Worm (Caenorhabditis elegans) whole organism, young adult: ENCODE results near the gene H04M03.3.

Experiments
- bed-2 ChIP-seq: fragments of 200-800 bp; sonication (Bioruptor generic); IDR thresholded peaks from 2 replicates; pipeline ENCODE4 v1.3.6; 2022; ENCODE audit warnings: missing genetic modification reagents, missing genetic modification characterization, missing compliant biosample characterization
- hlh-26 ChIP-seq: fragments of 200-800 bp; sonication (Bioruptor generic); conservative IDR thresholded peaks from 2 replicates; pipeline ENCODE4 v1.3.6; 2022; ENCODE audit warnings: missing genetic modification reagents, missing genetic modification characterization, missing compliant biosample characterization
- nhr-120 ChIP-seq: fragments of 200-800 bp; sonication (Bioruptor generic); IDR thresholded peaks from 2 replicates; pipeline ENCODE4 v1.3.6; 2022; ENCODE audit warnings: missing genetic modification characterization, missing compliant biosample characterization
- ztf-18 ChIP-seq: sonication (generic microtip); optimal IDR thresholded peaks from 2 replicates; lab custom pipeline; 2016; ENCODE audit warnings: missing genotype, mild to moderate bottlenecking, missing genetic modification characterization, missing compliant biosample characterization

DNA sequence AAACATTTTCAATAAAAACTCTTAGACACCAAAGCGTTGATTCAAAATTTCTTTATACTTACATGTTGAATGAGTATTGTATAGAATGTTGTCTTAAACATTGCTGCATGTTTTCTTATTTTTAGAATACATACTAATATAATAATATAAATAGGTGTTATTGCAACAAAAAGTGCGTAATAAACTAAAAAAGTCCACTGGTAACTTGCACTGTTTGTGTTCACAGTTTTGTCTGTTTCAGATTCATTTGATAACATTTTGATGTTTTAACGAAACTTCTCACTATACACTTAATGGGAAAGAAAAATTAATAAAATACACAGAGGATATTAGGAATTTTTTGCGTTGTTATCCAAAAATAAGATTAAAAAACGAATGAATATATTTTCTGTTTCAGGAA, 17.5 kb upstream of the H04M03.3 start, which contains the start of gene srv-19:
- TF ChIP-seq hlh-26: no peak
- no peak for TF ChIP-seq bed-2 (GFP tag; lab: Robert Waterston, UW)
- no peak for TF ChIP-seq nhr-120 (GFP tag; lab: Robert Waterston, UW)
- no peak for TF ChIP-seq ztf-18 (tag; lab: Kevin White, UChicago)
